Fruit fly (Drosophila melanogaster): ENCODE results near the gene CG14961.

CG14961 gene

DNA sequence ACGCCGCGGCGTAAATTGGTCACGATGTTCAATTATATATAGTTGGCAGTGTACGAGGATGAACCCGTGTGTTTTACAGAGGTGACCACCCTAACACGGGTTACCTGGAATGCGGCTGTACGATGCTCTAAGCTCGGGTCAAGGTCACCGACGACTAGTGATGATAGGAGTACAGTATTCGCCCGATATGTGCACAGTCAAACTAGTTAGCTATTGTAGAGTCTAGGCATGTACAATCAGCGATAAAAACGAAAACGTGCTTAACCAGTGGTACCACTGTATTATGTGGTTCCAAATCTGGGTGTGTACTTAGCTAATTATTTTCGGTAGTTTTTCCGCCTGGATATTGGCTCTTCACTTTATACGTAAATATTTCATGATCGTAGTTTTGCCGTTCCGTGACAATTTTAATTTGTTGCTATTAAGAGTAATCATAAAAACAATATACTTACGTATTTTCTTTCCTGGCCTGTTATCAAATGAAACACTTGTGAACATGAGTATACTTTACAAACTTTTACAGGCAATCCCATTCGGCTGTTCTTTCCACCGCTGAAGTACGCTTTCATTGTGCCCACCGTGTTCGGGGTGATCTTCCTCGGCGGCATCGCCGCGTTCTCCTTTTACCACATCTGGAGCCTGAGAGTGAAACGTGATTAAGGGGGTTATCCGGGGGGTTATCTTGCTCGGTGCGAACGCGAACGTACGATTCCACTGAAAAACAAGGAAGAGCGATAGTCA is 9.7 kb upstream of the CG14961 start:
- TF ChIP-seq CG17806 (tag; optimal IDR thresholded peaks at IDR 0.05) (no peak), gl (tag; optimal IDR thresholded peaks at IDR 0.05) (no peak), rn (GFP tag; IDR thresholded peaks at IDR 0.05) (no peak), CG12605 (GFP tag; IDR thresholded peaks at IDR 0.05) (no peak), Pif1A (GFP tag; optimal IDR thresholded peaks at IDR 0.05) (no peak), EcR (GFP tag; optimal IDR thresholded peaks at IDR 0.05) (peak; percentile 65), CG8159 (tag; optimal IDR thresholded peaks at IDR 0.05) (peak; percentile 14), Ets98B (GFP tag; IDR thresholded peaks at IDR 0.05) (no peak), CG8301 (tag; optimal IDR thresholded peaks at IDR 0.05) (peak; percentile 19), CG9948 (tag; optimal IDR thresholded peaks at IDR 0.05) (peak; percentile 3)

DNA sequence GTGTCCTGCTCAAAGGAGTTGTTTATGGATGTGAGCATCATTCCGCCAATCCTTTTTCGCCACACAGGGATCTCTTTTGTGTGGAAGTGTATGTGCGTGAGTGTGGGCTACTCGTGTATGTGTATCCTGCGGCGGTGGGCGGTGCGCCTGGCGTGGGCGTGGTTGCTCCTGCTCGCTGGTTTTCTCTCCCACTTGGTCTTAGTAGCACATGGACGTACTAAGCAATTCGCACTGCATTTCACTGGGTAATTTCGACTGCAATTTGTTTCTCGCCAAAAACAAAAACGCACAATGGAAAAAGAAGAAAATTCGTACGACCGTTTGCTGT is 4.3 kb upstream of the CG14961 start:
- no peak for TF ChIP-seq CG4496 (GFP tag; IDR thresholded peaks at IDR 0.05)
- no peak for TF ChIP-seq Ets98B (GFP tag; IDR thresholded peaks at IDR 0.05)
- no peak for TF ChIP-seq CG15710 (tag; optimal IDR thresholded peaks at IDR 0.05)
- TF ChIP-seq fd96Ca (GFP tag; IDR thresholded peaks at IDR 0.05) = no peak
- TF ChIP-seq rn (GFP tag; IDR thresholded peaks at IDR 0.05) = no peak
- no peak for TF ChIP-seq CG8301 (tag; optimal IDR thresholded peaks at IDR 0.05)
- no peak for TF ChIP-seq CG9948 (tag; optimal IDR thresholded peaks at IDR 0.05)
- TF ChIP-seq Snoo (tag; optimal IDR thresholded peaks at IDR 0.05) = no peak
- TF ChIP-seq D1 (tag; optimal IDR thresholded peaks at IDR 0.05) = no peak
- no peak for TF ChIP-seq CG17806 (tag; optimal IDR thresholded peaks at IDR 0.05)
- no peak for TF ChIP-seq CG34367 (tag; optimal IDR thresholded peaks at IDR 0.05)
- no peak for TF ChIP-seq CG10348 (GFP tag; IDR thresholded peaks at IDR 0.05)
- TF ChIP-seq CG13204 (GFP tag; optimal IDR thresholded peaks at IDR 0.05) = no peak
- TF ChIP-seq CG8159 (tag; optimal IDR thresholded peaks at IDR 0.05) = no peak

DNA sequence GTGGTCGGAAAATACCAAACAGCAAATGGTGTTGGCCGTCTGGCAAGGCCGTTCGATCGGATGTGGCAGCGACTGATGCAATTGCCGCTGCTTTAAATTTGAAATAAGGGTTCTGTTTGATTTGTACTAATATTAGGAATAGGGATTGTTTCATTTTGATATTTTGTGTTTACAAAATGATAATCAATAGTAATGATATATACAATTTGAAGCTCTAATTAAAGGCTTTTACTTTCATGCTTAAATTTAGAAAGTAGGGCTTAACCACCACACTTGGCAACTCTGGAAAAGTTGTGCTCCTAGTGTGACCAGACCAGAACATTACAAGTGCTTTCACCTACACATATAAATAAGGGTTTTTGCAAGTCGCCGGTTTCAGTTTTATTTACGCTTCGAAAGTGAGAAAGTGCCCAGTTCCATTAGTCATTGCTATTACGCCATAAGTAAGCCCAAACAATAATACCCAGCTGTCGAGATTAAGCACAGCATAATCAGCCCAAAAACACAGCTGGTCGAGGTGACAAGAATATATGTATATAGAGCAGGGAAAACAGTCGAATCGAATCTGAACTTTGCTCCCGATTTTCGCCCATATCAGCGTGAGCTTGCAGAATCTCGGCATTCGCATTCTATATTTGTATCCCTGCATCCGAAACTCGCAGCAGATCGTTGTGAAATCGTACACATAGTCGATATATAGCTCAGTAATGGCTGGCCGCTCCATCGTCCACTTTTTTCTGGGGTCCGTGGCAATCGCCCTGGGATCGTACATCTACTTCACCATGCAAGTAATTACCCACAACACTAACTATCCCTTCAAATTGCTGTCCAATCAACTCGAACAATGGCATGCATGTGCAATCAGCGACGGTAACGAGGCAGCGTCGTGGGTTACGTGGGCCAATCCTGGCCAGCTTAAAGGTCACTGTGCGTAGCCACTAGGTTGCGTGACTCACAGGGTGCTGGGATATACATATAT is 3.6 kb upstream of the CG14961 start, which contains the start of gene Gtpx:
Gene Gtpx, plus strand, starts transcription at position 341 of the 979 bp plus-strand sequence.
- TF ChIP-seq CG15710 (tag; optimal IDR thresholded peaks at IDR 0.05) (no peak), Pif1A (GFP tag; optimal IDR thresholded peaks at IDR 0.05) (peak; percentile 40), CG17806 (tag; optimal IDR thresholded peaks at IDR 0.05) (no peak), CG4496 (GFP tag; IDR thresholded peaks at IDR 0.05) (peak; percentile 48; the same call in 2 of the 3 replicates), CG34367 (tag; optimal IDR thresholded peaks at IDR 0.05) (peak; percentile 40), CG12605 (GFP tag; IDR thresholded peaks at IDR 0.05) (no peak; the same call in 1 of the 2 replicates), Pif1B (GFP tag; optimal IDR thresholded peaks at IDR 0.05) (peak; percentile 17), CG14655 (GFP tag; optimal IDR thresholded peaks at IDR 0.05) (no peak), fd96Ca (GFP tag; IDR thresholded peaks at IDR 0.05) (no peak), Snoo (tag; optimal IDR thresholded peaks at IDR 0.05) (peak; percentile 4), EcR (GFP tag; optimal IDR thresholded peaks at IDR 0.05) (no peak), rn (GFP tag; IDR thresholded peaks at IDR 0.05) (no peak), gl (tag; optimal IDR thresholded peaks at IDR 0.05) (peak; percentile 67), CG13204 (GFP tag; optimal IDR thresholded peaks at IDR 0.05) (no peak), CG8301 (tag; optimal IDR thresholded peaks at IDR 0.05) (peak; percentile 24), Ets98B (GFP tag; IDR thresholded peaks at IDR 0.05) (peak; percentile 38; the same call in 1 of the 2 replicates), CG32121 (GFP tag; IDR thresholded peaks at IDR 0.05) (no peak), D1 (tag; optimal IDR thresholded peaks at IDR 0.05) (no peak), CG10348 (GFP tag; IDR thresholded peaks at IDR 0.05) (no peak), CG9948 (tag; optimal IDR thresholded peaks at IDR 0.05) (no peak), CG8159 (tag; optimal IDR thresholded peaks at IDR 0.05) (no peak)

DNA sequence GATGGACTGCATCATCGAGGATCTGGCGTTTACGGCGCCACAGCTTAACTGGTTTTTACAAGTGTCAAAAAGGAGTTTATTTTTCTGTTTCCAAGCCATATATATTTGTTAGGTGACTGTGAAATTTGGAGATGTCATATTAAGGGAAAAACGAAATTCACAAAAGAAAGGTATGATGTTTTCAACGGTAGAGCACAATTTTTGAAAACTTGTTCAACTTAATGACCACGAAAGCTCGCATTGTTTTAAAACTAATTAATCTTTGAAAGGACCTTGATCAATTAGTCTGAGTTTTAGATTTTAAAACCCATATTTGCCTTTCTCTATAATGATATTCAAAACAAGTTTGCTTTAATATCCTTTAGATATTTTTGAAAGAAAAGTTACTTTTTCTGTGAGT is 1.1 kb upstream of the CG14961 start, which contains the start of gene Strip:
Gene Strip, minus strand, starts transcription at position 101 of the 400 bp plus-strand sequence.
- no peak for TF ChIP-seq CG34367 (tag; optimal IDR thresholded peaks at IDR 0.05)
- TF ChIP-seq gl (tag; optimal IDR thresholded peaks at IDR 0.05) = no peak
- TF ChIP-seq CG15710 (tag; optimal IDR thresholded peaks at IDR 0.05) = no peak
- TF ChIP-seq Pif1A (GFP tag; optimal IDR thresholded peaks at IDR 0.05) = no peak
- no peak for TF ChIP-seq D1 (tag; optimal IDR thresholded peaks at IDR 0.05)
- no peak for TF ChIP-seq Snoo (tag; optimal IDR thresholded peaks at IDR 0.05)
- TF ChIP-seq CG32121 (GFP tag; IDR thresholded peaks at IDR 0.05) = no peak
- no peak for TF ChIP-seq CG4496 (GFP tag; IDR thresholded peaks at IDR 0.05)
- no peak for TF ChIP-seq CG10348 (GFP tag; IDR thresholded peaks at IDR 0.05)
- no peak for TF ChIP-seq CG12605 (GFP tag; IDR thresholded peaks at IDR 0.05)
- TF ChIP-seq CG13204 (GFP tag; optimal IDR thresholded peaks at IDR 0.05) = no peak
- no peak for TF ChIP-seq CG9948 (tag; optimal IDR thresholded peaks at IDR 0.05)

DNA sequence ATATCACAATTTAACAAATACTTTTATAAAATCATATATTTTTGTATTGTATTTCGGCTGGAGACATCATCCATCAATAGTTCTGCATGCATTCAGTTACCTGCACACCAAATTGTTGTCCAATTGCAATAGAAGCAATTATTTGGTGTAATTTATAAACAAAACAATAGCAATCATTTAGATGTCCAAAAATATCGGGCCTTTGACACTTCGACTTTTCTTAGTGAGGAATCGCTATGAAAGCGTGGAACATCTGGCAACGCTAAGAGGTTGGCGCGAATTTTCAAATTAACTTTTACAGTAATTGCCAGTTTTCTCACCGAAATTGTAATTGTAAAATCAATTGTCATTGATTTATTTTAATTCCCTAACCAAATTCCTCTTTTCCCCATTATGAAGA is 4.9 kb downstream of the CG14961 start, which contains the start of gene CG14969:
Gene CG14969, minus strand, starts transcription at position 195 of the 400 bp plus-strand sequence.
- TF ChIP-seq fd96Ca (GFP tag; IDR thresholded peaks at IDR 0.05) (no peak), CG4496 (GFP tag; IDR thresholded peaks at IDR 0.05) (no peak), Pif1A (GFP tag; optimal IDR thresholded peaks at IDR 0.05) (no peak), CG14655 (GFP tag; optimal IDR thresholded peaks at IDR 0.05) (no peak), gl (tag; optimal IDR thresholded peaks at IDR 0.05) (no peak), CG34367 (tag; optimal IDR thresholded peaks at IDR 0.05) (no peak), EcR (GFP tag; optimal IDR thresholded peaks at IDR 0.05) (no peak), CG10348 (GFP tag; IDR thresholded peaks at IDR 0.05) (no peak), D1 (tag; optimal IDR thresholded peaks at IDR 0.05) (no peak), Snoo (tag; optimal IDR thresholded peaks at IDR 0.05) (no peak), CG12605 (GFP tag; IDR thresholded peaks at IDR 0.05) (no peak), Ets98B (GFP tag; IDR thresholded peaks at IDR 0.05) (no peak), CG13204 (GFP tag; optimal IDR thresholded peaks at IDR 0.05) (no peak), CG17806 (tag; optimal IDR thresholded peaks at IDR 0.05) (no peak), CG9948 (tag; optimal IDR thresholded peaks at IDR 0.05) (no peak), CG8301 (tag; optimal IDR thresholded peaks at IDR 0.05) (no peak), CG15710 (tag; optimal IDR thresholded peaks at IDR 0.05) (no peak)
